Worm (Caenorhabditis elegans): ENCODE results near the gene C14F11.4.

DNA sequence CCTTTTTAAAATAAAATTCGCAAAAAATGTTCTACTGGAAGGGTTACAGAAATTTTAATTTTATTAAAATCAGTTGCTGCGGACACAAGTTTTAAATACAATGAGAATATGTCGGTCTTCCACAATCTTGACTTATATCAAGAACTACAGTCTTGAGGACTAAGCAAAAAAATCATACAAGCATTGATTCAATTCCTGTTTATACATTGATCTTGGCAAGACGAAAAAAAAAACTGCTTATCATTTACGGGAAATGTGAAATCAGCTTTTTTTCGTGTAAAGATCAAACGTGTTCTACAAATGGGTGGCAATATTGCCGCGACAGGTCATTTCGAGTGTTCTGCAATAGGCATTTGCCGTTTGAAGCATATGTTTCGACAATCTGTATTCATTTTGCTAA, 48.1 kb downstream of the C14F11.4 start, which contains the start of gene T13C5.2:
- TF ChIP-seq ama-1 (optimal IDR thresholded peaks at IDR 0.05), result no peak
- TF ChIP-seq ceh-13 (GFP tag; optimal IDR thresholded peaks at IDR 0.05), result no peak
- no peak for TF ChIP-seq ets-7 (tag; optimal IDR thresholded peaks at IDR 0.05)
- no peak for TF ChIP-seq sea-1 (GFP tag; conservative IDR thresholded peaks at IDR 0.05)
- TF ChIP-seq tra-4 (tag; optimal IDR thresholded peaks at IDR 0.05), result no peak
- TF ChIP-seq hmbx-1 (tag; optimal IDR thresholded peaks at IDR 0.05), result no peak
- no peak for TF ChIP-seq pes-1 (GFP tag; IDR thresholded peaks at IDR 0.05)
- TF ChIP-seq scrt-1 (GFP tag; IDR thresholded peaks at IDR 0.05), result no peak
- no peak for TF ChIP-seq tbx-11 (GFP tag; IDR thresholded peaks at IDR 0.05)
- TF ChIP-seq F13C5.2 (tag; optimal IDR thresholded peaks at IDR 0.05), result no peak
- TF ChIP-seq ceh-36 (tag; optimal IDR thresholded peaks at IDR 0.05), result no peak
- TF ChIP-seq hnd-1 (tag; optimal IDR thresholded peaks at IDR 0.05), result no peak
- no peak for TF ChIP-seq flt-1 (GFP tag; IDR thresholded peaks at IDR 0.05)
